Worm (Caenorhabditis elegans) whole organism, mixed stage, embryonic: Measurements from ENCODE around the gene rpb-6.

Source experiments
- M03D4.4 ChIP-seq: sonication (generic microtip); optimal IDR thresholded peaks from 2 replicates; lab custom pipeline; 2017; ENCODE audit warnings: mild to moderate bottlenecking, missing genetic modification characterization, missing compliant biosample characterization
- bed-3 ChIP-seq: fragments of 200-800 bp; sonication (Bioruptor generic); optimal IDR thresholded peaks from 3 replicates; lab custom pipeline; 2018; ENCODE audit warnings: mild to moderate bottlenecking, missing genetic modification characterization, moderate library complexity, missing compliant biosample characterization
- blmp-1 ChIP-seq: fragments of 150-350 bp; optimal IDR thresholded peaks from 2 replicates; lab custom pipeline; 2014; ENCODE audit warnings: missing biosample characterization, missing genetic modification characterization
- ceh-39 ChIP-seq: fragments of 150-350 bp; optimal IDR thresholded peaks from 2 replicates; lab custom pipeline; 2014; ENCODE audit warnings: missing biosample characterization, missing genetic modification characterization
- ceh-43 ChIP-seq: fragments of 200-800 bp; sonication (Bioruptor generic); optimal IDR thresholded peaks from 2 replicates; lab custom pipeline; 2018; ENCODE audit warnings: mild to moderate bottlenecking, missing genetic modification characterization, moderate library complexity, missing compliant biosample characterization
- ceh-83 ChIP-seq: fragments of 200-800 bp; sonication (Bioruptor generic); optimal IDR thresholded peaks from 2 replicates; lab custom pipeline; 2018; ENCODE audit warnings: mild to moderate bottlenecking, missing genetic modification characterization, missing compliant biosample characterization
- ces-1 ChIP-seq: fragments of 150-350 bp; optimal IDR thresholded peaks from 2 replicates; lab custom pipeline; 2014; ENCODE audit warnings: missing biosample characterization, missing genetic modification reagents, missing genetic modification characterization
- cnd-1 ChIP-seq: fragments of 200-800 bp; sonication (Bioruptor generic); optimal IDR thresholded peaks from 2 replicates; lab custom pipeline; 2018; ENCODE audit warnings: mild to moderate bottlenecking, missing genetic modification characterization, missing compliant biosample characterization
- drap-1 ChIP-seq: fragments of 200-800 bp; sonication (Bioruptor generic); optimal IDR thresholded peaks from 3 replicates; lab custom pipeline; 2018; ENCODE audit warnings: mild to moderate bottlenecking, missing genetic modification characterization, missing compliant biosample characterization
- elt-1 ChIP-seq: sonication (generic microtip); optimal IDR thresholded peaks from 2 replicates; lab custom pipeline; 2017; ENCODE audit warnings: missing genetic modification characterization, mild to moderate bottlenecking, missing compliant biosample characterization, antibody characterized with exemption, moderate library complexity, borderline replicate concordance; ENCODE audit not compliant: insufficient read depth
- elt-3 ChIP-seq: fragments of 150-350 bp; optimal IDR thresholded peaks from 2 replicates; lab custom pipeline; 2014; ENCODE audit warnings: missing biosample characterization, missing genetic modification characterization
- flh-1 ChIP-seq: fragments of 200-800 bp; sonication (Bioruptor generic); optimal IDR thresholded peaks from 2 replicates; lab custom pipeline; 2018; ENCODE audit warnings: mild to moderate bottlenecking, missing genetic modification characterization, moderate library complexity, missing compliant biosample characterization
- ham-2 ChIP-seq: fragments of 200-800 bp; sonication (Bioruptor generic); optimal IDR thresholded peaks from 2 replicates; lab custom pipeline; 2018; ENCODE audit warnings: mild to moderate bottlenecking, missing genetic modification characterization, missing compliant biosample characterization
- hlh-1 ChIP-seq: fragments of 150-350 bp; optimal IDR thresholded peaks from 2 replicates; lab custom pipeline; 2014; ENCODE audit warnings: missing biosample characterization, missing genetic modification reagents, missing genetic modification characterization
- lin-13 ChIP-seq: fragments of 150-350 bp; optimal IDR thresholded peaks from 2 replicates; lab custom pipeline; 2014; ENCODE audit warnings: missing biosample characterization, missing genetic modification characterization
- lin-32 ChIP-seq: fragments of 200-800 bp; sonication (Bioruptor generic); optimal IDR thresholded peaks from 2 replicates; lab custom pipeline; 2018; ENCODE audit warnings: mild to moderate bottlenecking, missing genetic modification characterization, missing compliant biosample characterization
- lsy-2 ChIP-seq: fragments of 150-350 bp; optimal IDR thresholded peaks from 2 replicates; lab custom pipeline; 2014; ENCODE audit warnings: missing biosample characterization, missing genetic modification characterization
- mab-5 ChIP-seq: fragments of 150-350 bp; optimal IDR thresholded peaks from 2 replicates; lab custom pipeline; 2014; ENCODE audit warnings: missing biosample characterization, missing genetic modification characterization
- mep-1 ChIP-seq: fragments of 150-350 bp; optimal IDR thresholded peaks from 2 replicates; lab custom pipeline; 2017; ENCODE audit warnings: missing biosample characterization, missing genetic modification reagents, missing genetic modification characterization, inconsistent platforms
- mls-2 ChIP-seq: sonication (generic microtip); optimal IDR thresholded peaks from 2 replicates; lab custom pipeline; 2016; ENCODE audit warnings: mild to moderate bottlenecking, missing genetic modification characterization, moderate library complexity, missing compliant biosample characterization
- nhr-12 ChIP-seq: fragments of 150-350 bp; optimal IDR thresholded peaks from 2 replicates; lab custom pipeline; 2014; ENCODE audit warnings: missing biosample characterization, missing genetic modification characterization
- nhr-2 ChIP-seq: fragments of 150-350 bp; optimal IDR thresholded peaks from 2 replicates; lab custom pipeline; 2014; ENCODE audit warnings: missing biosample characterization, missing genetic modification characterization
- nhr-237 ChIP-seq: fragments of 150-350 bp; optimal IDR thresholded peaks from 2 replicates; lab custom pipeline; 2014; ENCODE audit warnings: missing biosample characterization, missing genetic modification characterization
- nhr-28 ChIP-seq: fragments of 150-350 bp; optimal IDR thresholded peaks from 2 replicates; lab custom pipeline; 2014; ENCODE audit warnings: missing biosample characterization, missing genetic modification characterization
- nhr-76 ChIP-seq: sonication (generic microtip); optimal IDR thresholded peaks from 2 replicates; lab custom pipeline; 2017; ENCODE audit warnings: missing biosample characterization, missing genetic modification characterization
- pha-4 ChIP-seq: fragments of 150-350 bp; optimal IDR thresholded peaks from 2 replicates; lab custom pipeline; 2018; ENCODE audit warnings: missing biosample characterization, missing genetic modification reagents, missing genetic modification characterization
- sem-2 ChIP-seq: fragments of 200-800 bp; sonication (Bioruptor generic); optimal IDR thresholded peaks from 2 replicates; lab custom pipeline; 2018; ENCODE audit warnings: mild to moderate bottlenecking, missing genetic modification characterization, missing compliant biosample characterization
- snpc-4 ChIP-seq: fragments of 150-350 bp; optimal IDR thresholded peaks from 2 replicates; lab custom pipeline; 2014; ENCODE audit warnings: missing biosample characterization, missing genetic modification characterization
- sptf-1 ChIP-seq: sonication (generic microtip); optimal IDR thresholded peaks from 2 replicates; lab custom pipeline; 2017; ENCODE audit warnings: mild to moderate bottlenecking, missing genetic modification characterization, moderate library complexity, missing compliant biosample characterization
- tbx-8 ChIP-seq: fragments of 200-800 bp; sonication (Bioruptor generic); optimal IDR thresholded peaks from 2 replicates; lab custom pipeline; 2018; ENCODE audit warnings: mild to moderate bottlenecking, missing genetic modification characterization, moderate library complexity, missing compliant biosample characterization
- unc-120 ChIP-seq: sonication (generic microtip); optimal IDR thresholded peaks from 2 replicates; lab custom pipeline; 2017; ENCODE audit warnings: missing genetic modification characterization, missing compliant biosample characterization; ENCODE audit not compliant: poor library complexity, severe bottlenecking
- unc-39 ChIP-seq: fragments of 150-350 bp; optimal IDR thresholded peaks from 2 replicates; lab custom pipeline; 2014; ENCODE audit warnings: missing biosample characterization, missing genetic modification characterization
- unc-62 ChIP-seq: fragments of 150-350 bp; optimal IDR thresholded peaks from 2 replicates; lab custom pipeline; 2014; ENCODE audit warnings: missing biosample characterization, missing genetic modification reagents, missing genetic modification characterization
- zip-8 ChIP-seq: fragments of 150-350 bp; optimal IDR thresholded peaks from 2 replicates; lab custom pipeline; 2014; ENCODE audit warnings: missing biosample characterization, missing genetic modification characterization
- ztf-11 ChIP-seq: fragments of 150-350 bp; optimal IDR thresholded peaks from 2 replicates; lab custom pipeline; 2014; ENCODE audit warnings: missing biosample characterization, missing genetic modification characterization

rpb-6 gene

ce11 chrII:10539232-10539631, 39.9 kb upstream of the rpb-6 start, which contains the start of gene R166.3:
Gene R166.3 (minus strand): TSS chrII:10539332.
- TF ChIP-seq tbx-8 (GFP tag; lab: Kevin White, UChicago) = no peak
- TF ChIP-seq hlh-1 = no peak

- TF ChIP-seq nhr-28 (tag; lab: Kevin White, UChicago) = no peak
- TF ChIP-seq snpc-4 (tag; lab: Kevin White, UChicago) = no peak
- TF ChIP-seq nhr-76 (tag; lab: Kevin White, UChicago) = no peak
- TF ChIP-seq hlh-1 = no peak
- TF ChIP-seq pha-4 (tag; lab: Kevin White, UChicago) = peak; percentile 5
- peak; percentile 55 for TF ChIP-seq lsy-2 (tag; lab: Kevin White, UChicago)
- TF ChIP-seq ham-2 (GFP tag; lab: Kevin White, UChicago) = no peak
- TF ChIP-seq bed-3 (GFP tag; lab: Kevin White, UChicago) = peak; percentile 27
- TF ChIP-seq mls-2 = no peak
- no peak for TF ChIP-seq elt-3 (tag; lab: Kevin White, UChicago)
- no peak for TF ChIP-seq lin-32 (GFP tag; lab: Kevin White, UChicago)
- no peak for TF ChIP-seq lin-13 (tag; lab: Kevin White, UChicago)
- TF ChIP-seq nhr-2 (tag; lab: Kevin White, UChicago) = no peak
- TF ChIP-seq unc-62 (GFP tag; lab: Kevin White, UChicago) = peak; percentile 41
- TF ChIP-seq nhr-237 = peak; percentile 52
- no peak for TF ChIP-seq blmp-1 (tag; lab: Kevin White, UChicago)
- TF ChIP-seq unc-120 (tag; lab: Kevin White, UChicago) = no peak
- TF ChIP-seq drap-1 (GFP tag; lab: Kevin White, UChicago) = no peak
- TF ChIP-seq elt-1 (tag; lab: Kevin White, UChicago) = no peak
- peak; percentile 45 for TF ChIP-seq M03D4.4 (tag; lab: Kevin White, UChicago)
- TF ChIP-seq nhr-12 (tag; lab: Kevin White, UChicago) = no peak
- peak; percentile 14 for TF ChIP-seq sem-2 (GFP tag; lab: Kevin White, UChicago)
- TF ChIP-seq ztf-11 = peak; percentile 16
- TF ChIP-seq mep-1 (tag; lab: Kevin White, UChicago) = peak; percentile 21
- peak; percentile 43 for TF ChIP-seq ceh-83 (GFP tag; lab: Kevin White, UChicago)
- no peak for TF ChIP-seq unc-39
- peak; percentile 77 for TF ChIP-seq sptf-1
- no peak for TF ChIP-seq tbx-8 (GFP tag; lab: Kevin White, UChicago)
- peak; percentile 46 for TF ChIP-seq ces-1 (GFP tag; lab: Kevin White, UChicago)
- TF ChIP-seq ceh-43 (GFP tag; lab: Kevin White, UChicago) = no peak
- no peak for TF ChIP-seq zip-8
- TF ChIP-seq ceh-39 (tag; lab: Kevin White, UChicago) = peak; percentile 57
- TF ChIP-seq mab-5 (tag; lab: Kevin White, UChicago) = no peak
- no peak for TF ChIP-seq cnd-1
- TF ChIP-seq flh-1 (GFP tag; lab: Kevin White, UChicago) = no peak
Measured at ce11 chrII:10541923-10542486, 37.2 kb upstream of the rpb-6 start, which contains the start of gene pro-1. Gene pro-1 (minus strand): TSS chrII:10541996.

ce11 chrII:10542654-10543456, 36.3 kb upstream of the rpb-6 start:
- TF ChIP-seq snpc-4 (tag; lab: Kevin White, UChicago) (no peak), unc-39 (no peak), flh-1 (GFP tag; lab: Kevin White, UChicago) (no peak), cnd-1 (peak; percentile 29)
